Worm (Caenorhabditis elegans): ENCODE measurements around the gene clec-208.

DNA sequence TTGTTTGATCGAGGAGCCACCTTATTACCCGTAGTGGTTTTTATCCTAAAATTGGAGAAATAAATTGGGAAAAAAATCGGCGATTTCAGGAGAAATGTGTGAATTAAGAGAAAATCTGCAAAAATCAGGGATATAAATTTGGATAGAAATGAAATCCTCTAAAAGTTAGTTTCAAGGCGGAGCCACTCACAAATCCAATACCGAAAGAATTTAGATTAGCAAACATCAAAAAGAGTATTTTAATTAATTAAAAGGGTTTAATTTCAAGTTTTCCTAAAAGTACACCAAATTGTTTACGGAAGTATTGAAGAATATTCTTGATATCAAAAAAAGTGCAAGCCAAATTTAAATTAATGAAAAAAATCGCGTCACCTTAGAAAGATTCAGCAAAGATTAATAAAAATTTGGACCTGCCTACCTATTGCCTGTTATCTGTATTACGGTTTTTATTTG lies 24.2 kb downstream of the clec-208 start, which contains the start of gene F22F7.8:
- no peak for TF ChIP-seq T22C8.4 (GFP tag; IDR thresholded peaks at IDR 0.05)
- TF ChIP-seq ztf-23 (GFP tag; IDR thresholded peaks at IDR 0.05), result no peak
- no peak for TF ChIP-seq ztf-29 (GFP tag; IDR thresholded peaks at IDR 0.05)
- no peak for TF ChIP-seq flt-1 (GFP tag; IDR thresholded peaks at IDR 0.05)

Data from whole organism, midembryonic.